Fruit fly (Drosophila melanogaster) whole organism, embryonic: ENCODE results near the gene Ice2.

Experiments
- Ada2b ChIP-seq: fragments of 200-800 bp; sonication (Bioruptor generic); IDR thresholded peaks from 2 replicates; pipeline ENCODE4 v1.3.6; 2022; ENCODE audit warnings: missing biosample characterization, missing genetic modification characterization
- Atf3 ChIP-seq: fragments of 200-800 bp; sonication (Bioruptor generic); optimal IDR thresholded peaks from 3 replicates; lab custom pipeline; 2016; ENCODE audit warnings: missing biosample characterization, missing genetic modification characterization
- BEAF-32 ChIP-seq: fragments of 200-800 bp; sonication (Bioruptor generic); optimal IDR thresholded peaks from 3 replicates; lab custom pipeline; 2017; ENCODE audit warnings: missing biosample characterization, missing genetic modification characterization, mild to moderate bottlenecking, moderate library complexity, missing genetic modification reagents
- C15 ChIP-seq: fragments of 200-800 bp; sonication (Bioruptor generic); IDR thresholded peaks from 3 replicates; pipeline ENCODE4 v1.3.6; 2022; ENCODE audit warnings: missing biosample characterization, missing genetic modification characterization
- CG12155 ChIP-seq: fragments of 200-800 bp; sonication (Bioruptor generic); optimal IDR thresholded peaks from 3 replicates; lab custom pipeline; 2016; ENCODE audit warnings: missing biosample characterization, missing genetic modification characterization
- CG12236 ChIP-seq: fragments of 200-800 bp; sonication (Bioruptor generic); optimal IDR thresholded peaks from 2 replicates; lab custom pipeline; 2016; ENCODE audit warnings: missing biosample characterization, missing genetic modification characterization
- CG13624 ChIP-seq: fragments of 200-800 bp; sonication (Bioruptor generic); optimal IDR thresholded peaks from 2 replicates; lab custom pipeline; 2016; ENCODE audit warnings: missing biosample characterization, missing genetic modification characterization
- CG17186 ChIP-seq: fragments of 200-800 bp; sonication (Bioruptor generic); optimal IDR thresholded peaks from 3 replicates; lab custom pipeline; 2017; ENCODE audit warnings: missing biosample characterization, missing genetic modification reagents, missing genetic modification characterization
- CG17612 ChIP-seq: fragments of 200-800 bp; sonication (Bioruptor generic); IDR thresholded peaks from 2 replicates; pipeline ENCODE4 v1.3.6; 2022; ENCODE audit warnings: missing biosample characterization, missing genetic modification characterization
- CG1832 ChIP-seq: fragments of 200-800 bp; sonication (Bioruptor generic); optimal IDR thresholded peaks from 2 replicates; lab custom pipeline; 2017; ENCODE audit warnings: missing biosample characterization, mild to moderate bottlenecking, missing genetic modification characterization, inconsistent platforms
- CG32772 ChIP-seq: fragments of 200-800 bp; sonication (Bioruptor generic); IDR thresholded peaks from 2 replicates; pipeline ENCODE4 v1.3.6; 2022; ENCODE audit warnings: missing biosample characterization, missing genetic modification characterization
- CG3838 ChIP-seq: fragments of 200-800 bp; sonication (Bioruptor generic); optimal IDR thresholded peaks from 3 replicates; lab custom pipeline; 2016; ENCODE audit warnings: missing biosample characterization, missing genetic modification characterization
- CG4707 ChIP-seq: fragments of 200-800 bp; sonication (Bioruptor generic); optimal IDR thresholded peaks from 2 replicates; lab custom pipeline; 2018; ENCODE audit warnings: missing biosample characterization, mild to moderate bottlenecking, missing genetic modification characterization, moderate library complexity
- CG5245 ChIP-seq: fragments of 200-800 bp; sonication (Bioruptor generic); optimal IDR thresholded peaks from 3 replicates; lab custom pipeline; 2016; ENCODE audit warnings: missing biosample characterization, missing genetic modification characterization
- CG5953 ChIP-seq: fragments of 200-800 bp; sonication (Bioruptor generic); IDR thresholded peaks from 2 replicates; pipeline ENCODE4 v1.3.6; 2022; ENCODE audit warnings: missing biosample characterization, missing genetic modification characterization
- CG6272 ChIP-seq: fragments of 200-800 bp; sonication (Bioruptor generic); IDR thresholded peaks from 2 replicates; pipeline ENCODE4 v1.3.6; 2022; ENCODE audit warnings: missing biosample characterization, missing genetic modification characterization
- CG6683 ChIP-seq: fragments of 200-800 bp; sonication (Bioruptor generic); optimal IDR thresholded peaks from 2 replicates; lab custom pipeline; 2017; ENCODE audit warnings: missing biosample characterization, mild to moderate bottlenecking, missing genetic modification characterization, missing genetic modification reagents
- CG9817 ChIP-seq: fragments of 200-800 bp; sonication (Bioruptor generic); optimal IDR thresholded peaks from 2 replicates; lab custom pipeline; 2018; ENCODE audit warnings: missing biosample characterization, mild to moderate bottlenecking, missing genetic modification characterization, moderate library complexity
- CG9876 ChIP-seq: fragments of 200-800 bp; sonication (Bioruptor generic); optimal IDR thresholded peaks from 2 replicates; lab custom pipeline; 2016; ENCODE audit warnings: missing biosample characterization, missing genetic modification characterization
- D ChIP-seq, 2 experiments: fragments of 200-800 bp in 1 of 2; fragments of >200 bp in 1 of 2; sonication (Bioruptor generic) in 1 of 2; optimal IDR thresholded peaks; 2 replicates in 1 of 2; 3 replicates in 1 of 2; lab custom pipeline; 2017; ENCODE audit warnings: mild to moderate bottlenecking in 1 of 2, missing biosample characterization in 1 of 2, missing genetic modification characterization in 1 of 2, missing genetic modification reagents in 1 of 2
- Dip2 ChIP-seq: fragments of 200-800 bp; sonication (Bioruptor generic); IDR thresholded peaks from 2 replicates; pipeline ENCODE4 v1.3.6; 2022; ENCODE audit warnings: missing biosample characterization, missing genetic modification characterization
- Doc3 ChIP-seq: fragments of 200-800 bp; sonication (Bioruptor generic); IDR thresholded peaks from 3 replicates; pipeline ENCODE4 v1.3.6; 2022; ENCODE audit warnings: missing biosample characterization, missing genetic modification characterization; ENCODE audit not compliant: partially characterized antibody
- Eip74EF ChIP-seq, 2 experiments: fragments of 200-800 bp in 1 of 2; fragments of >200 bp in 1 of 2; sonication (Bioruptor generic) in 1 of 2; optimal IDR thresholded peaks; 2 replicates each; lab custom pipeline; 2017 to 2019; ENCODE audit warnings: missing biosample characterization in 2 of 2, missing genetic modification characterization in 2 of 2, mild to moderate bottlenecking in 1 of 2, moderate library complexity in 1 of 2
- HLH54F ChIP-seq: fragments of 200-800 bp; sonication (Bioruptor generic); optimal IDR thresholded peaks from 3 replicates; lab custom pipeline; 2016; ENCODE audit warnings: missing biosample characterization, missing genetic modification characterization
- Hr3 ChIP-seq: fragments of 200-800 bp; sonication (Bioruptor generic); optimal IDR thresholded peaks from 3 replicates; lab custom pipeline; 2016; ENCODE audit warnings: missing biosample characterization, missing genetic modification characterization
- Hr51 ChIP-seq, 2 experiments: fragments of 200-800 bp; sonication (Bioruptor generic); optimal IDR thresholded peaks; 2 replicates in 1 of 2; 3 replicates in 1 of 2; lab custom pipeline; 2016 to 2018; ENCODE audit warnings: missing biosample characterization in 2 of 2, missing genetic modification characterization in 2 of 2, mild to moderate bottlenecking in 1 of 2, moderate library complexity in 1 of 2
- Myb ChIP-seq: fragments of 200-800 bp; sonication (Bioruptor generic); optimal IDR thresholded peaks from 2 replicates; lab custom pipeline; 2016; ENCODE audit warnings: missing biosample characterization, missing genetic modification characterization
- Neu2 ChIP-seq: fragments of 200-800 bp; sonication (Bioruptor generic); optimal IDR thresholded peaks from 3 replicates; lab custom pipeline; 2016; ENCODE audit warnings: missing biosample characterization, missing genetic modification characterization, borderline replicate concordance
- Six4 ChIP-seq: fragments of 200-800 bp; sonication (Bioruptor generic); optimal IDR thresholded peaks from 2 replicates; lab custom pipeline; 2016; ENCODE audit warnings: missing biosample characterization, missing genetic modification characterization
- ab ChIP-seq: fragments of 200-800 bp; sonication (Bioruptor generic); optimal IDR thresholded peaks from 2 replicates; lab custom pipeline; 2016; ENCODE audit warnings: missing biosample characterization, missing genetic modification characterization
- ara ChIP-seq: fragments of 200-800 bp; sonication (Bioruptor generic); IDR thresholded peaks from 2 replicates; pipeline ENCODE4 v1.3.6; 2022; ENCODE audit warnings: missing biosample characterization, missing genetic modification characterization
- cato ChIP-seq: fragments of 200-800 bp; sonication (Bioruptor generic); optimal IDR thresholded peaks from 2 replicates; lab custom pipeline; 2016; ENCODE audit warnings: missing biosample characterization, missing genetic modification characterization, borderline replicate concordance
- chif ChIP-seq, 2 experiments: fragments of 200-800 bp; sonication (Bioruptor generic); optimal IDR thresholded peaks; 3 replicates each; lab custom pipeline; 2016; ENCODE audit warnings: missing biosample characterization in 2 of 2, missing genetic modification characterization in 2 of 2
- ci ChIP-seq: fragments of 200-800 bp; sonication (Bioruptor generic); IDR thresholded peaks from 3 replicates; pipeline ENCODE4 v1.3.6; 2022; ENCODE audit warnings: missing biosample characterization, missing genetic modification characterization
- danr ChIP-seq: fragments of 200-800 bp; sonication (Bioruptor generic); IDR thresholded peaks from 2 replicates; pipeline ENCODE4 v1.3.6; 2022; ENCODE audit warnings: missing biosample characterization, missing genetic modification characterization
- dm ChIP-seq: fragments of 200-800 bp; sonication (Bioruptor generic); optimal IDR thresholded peaks from 3 replicates; lab custom pipeline; 2016; ENCODE audit warnings: missing biosample characterization, missing genetic modification characterization
- dmrt11E ChIP-seq: fragments of 200-800 bp; sonication (Bioruptor generic); optimal IDR thresholded peaks from 3 replicates; lab custom pipeline; 2018; ENCODE audit warnings: missing biosample characterization, mild to moderate bottlenecking, missing genetic modification characterization, moderate library complexity
- ems ChIP-seq: fragments of 200-800 bp; sonication (Bioruptor generic); optimal IDR thresholded peaks from 3 replicates; lab custom pipeline; 2016; ENCODE audit warnings: missing biosample characterization, missing genetic modification characterization
- ewg ChIP-seq: fragments of 200-800 bp; sonication (Bioruptor generic); optimal IDR thresholded peaks from 3 replicates; lab custom pipeline; 2017; ENCODE audit warnings: mild to moderate bottlenecking, missing biosample characterization, missing genetic modification reagents, missing genetic modification characterization
- peb ChIP-seq: fragments of 200-800 bp; sonication (Bioruptor generic); IDR thresholded peaks from 2 replicates; pipeline ENCODE4 v1.3.6; 2022; ENCODE audit warnings: missing biosample characterization, missing genetic modification characterization
- pros ChIP-seq: fragments of 200-800 bp; sonication (Bioruptor generic); optimal IDR thresholded peaks from 3 replicates; lab custom pipeline; 2019; ENCODE audit warnings: missing biosample characterization, mild to moderate bottlenecking, missing genetic modification characterization, moderate library complexity
- seq ChIP-seq: fragments of 200-800 bp; sonication (Bioruptor generic); IDR thresholded peaks from 2 replicates; pipeline ENCODE4 v1.3.6; 2022; ENCODE audit warnings: missing biosample characterization, missing genetic modification characterization
- sima ChIP-seq: fragments of 200-800 bp; sonication (Bioruptor generic); optimal IDR thresholded peaks from 2 replicates; lab custom pipeline; 2016; ENCODE audit warnings: missing biosample characterization, missing genetic modification characterization
- sob ChIP-seq: fragments of 200-800 bp; sonication (Bioruptor generic); IDR thresholded peaks from 2 replicates; pipeline ENCODE4 v1.3.6; 2022; ENCODE audit warnings: missing biosample characterization, missing genetic modification characterization
- stc ChIP-seq: fragments of 200-800 bp; sonication (Bioruptor generic); IDR thresholded peaks from 2 replicates; pipeline ENCODE4 v1.3.6; 2022; ENCODE audit warnings: missing biosample characterization, missing genetic modification characterization
- tgo ChIP-seq: fragments of 200-800 bp; sonication (Bioruptor generic); IDR thresholded peaks from 3 replicates; pipeline ENCODE4 v1.3.6; 2022; ENCODE audit warnings: missing biosample characterization, missing genetic modification characterization
- trh ChIP-seq: fragments of 200-800 bp; sonication (Bioruptor generic); optimal IDR thresholded peaks from 2 replicates; lab custom pipeline; 2016; ENCODE audit warnings: missing biosample characterization, missing genetic modification characterization
- ttk ChIP-seq: fragments of 200-800 bp; sonication (Bioruptor generic); IDR thresholded peaks from 2 replicates; pipeline ENCODE4 v2.1.2; 2022; ENCODE audit warnings: missing biosample characterization, missing genetic modification characterization
- vnd ChIP-seq: fragments of 200-800 bp; sonication (Bioruptor generic); IDR thresholded peaks from 3 replicates; pipeline ENCODE4 v1.3.6; 2022; ENCODE audit warnings: missing biosample characterization, missing genetic modification characterization; ENCODE audit not compliant: partially characterized antibody
- zfh1 ChIP-seq: fragments of 200-800 bp; sonication (Bioruptor generic); IDR thresholded peaks from 3 replicates; pipeline ENCODE4 v1.3.6; 2022; ENCODE audit warnings: missing biosample characterization, missing genetic modification characterization

The Ice2 gene

DNA sequence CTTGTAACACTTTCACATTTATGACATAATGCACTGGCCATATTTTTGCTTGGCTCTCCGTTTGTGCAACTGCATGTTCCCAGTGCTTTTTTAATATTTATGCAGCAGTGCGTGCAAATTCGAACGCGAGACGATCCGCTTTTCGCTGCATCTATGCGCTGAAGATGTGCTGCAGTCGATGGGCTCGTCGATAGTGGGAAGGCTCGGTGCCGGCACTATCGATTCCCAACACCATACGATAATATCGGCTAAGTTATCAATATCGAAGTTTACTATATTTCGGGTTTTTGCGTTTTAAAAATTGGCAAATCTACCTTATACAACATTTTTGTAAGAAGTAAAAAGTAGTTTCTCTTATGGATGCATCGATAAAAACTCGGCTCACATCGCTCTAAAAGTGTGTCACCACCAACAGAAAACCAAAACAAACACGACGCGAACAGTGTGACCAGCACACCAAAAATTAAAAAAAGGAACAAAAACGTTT is 32.3 kb upstream of the Ice2 start, which contains the start of gene RhoGAP93B (continued):
- TF ChIP-seq zfh1 (GFP tag; lab: Robert Waterston, UW) (peak; percentile 85), Six4 (peak; percentile 60), Hr51 (GFP tag; optimal IDR thresholded peaks at IDR 0.05; lab: Kevin White, UChicago) (peak; percentile 75 to 89), CG6272 (GFP tag; lab: Robert Waterston, UW) (peak; percentile 96), pros (GFP tag; lab: Kevin White, UChicago) (no peak), Atf3 (GFP tag; lab: Kevin White, UChicago) (peak; percentile 86), danr (GFP tag; lab: Robert Waterston, UW) (peak; percentile 69; the same call in 1 of the 2 replicates), dmrt11E (tag; lab: Kevin White, UChicago) (peak; percentile 73), CG1832 (GFP tag; lab: Kevin White, UChicago) (no peak), Ada2b (GFP tag; lab: Robert Waterston, UW) (peak; percentile 90), CG3838 (GFP tag; lab: Kevin White, UChicago) (peak; percentile 79), seq (GFP tag; lab: Robert Waterston, UW) (peak; percentile 79), chif (GFP tag; optimal IDR thresholded peaks at IDR 0.05; lab: Kevin White, UChicago) (peak; percentile 73 to 76), stc (peak; percentile 87), CG12236 (GFP tag; lab: Kevin White, UChicago) (peak; percentile 57), Eip74EF (GFP tag; optimal IDR thresholded peaks at IDR 0.05; lab: Kevin White, UChicago) (no peak), CG6683 (peak; percentile 48), Dip2 (GFP tag; lab: Robert Waterston, UW) (peak; percentile 15; the same call in 1 of the 2 replicates), tgo (GFP tag; lab: Robert Waterston, UW) (peak; percentile 80), peb (peak; percentile 80), Neu2 (GFP tag; lab: Kevin White, UChicago) (peak; percentile 63), sima (peak; percentile 71), ttk (GFP tag; lab: Robert Waterston, UW) (peak; percentile 89), ara (GFP tag; lab: Robert Waterston, UW) (peak; percentile 87), CG17186 (GFP tag; lab: Kevin White, UChicago) (peak; percentile 91), CG12155 (GFP tag; lab: Kevin White, UChicago) (peak; percentile 79), cato (GFP tag; lab: Kevin White, UChicago) (peak; percentile 63), dm (GFP tag; lab: Kevin White, UChicago) (peak; percentile 90), CG9817 (peak; percentile 77), ewg (GFP tag; lab: Kevin White, UChicago) (peak; percentile 37), HLH54F (GFP tag; lab: Kevin White, UChicago) (peak; percentile 95), vnd (GFP tag; lab: Robert Waterston, UW) (peak; percentile 100), CG32772 (GFP tag; lab: Robert Waterston, UW) (peak; percentile 86), CG5245 (peak; percentile 70), CG5953 (GFP tag; lab: Robert Waterston, UW) (peak; percentile 84), CG17612 (peak; percentile 78), ab (GFP tag; lab: Kevin White, UChicago) (peak; percentile 7), ems (peak; percentile 86), Hr3 (GFP tag; lab: Kevin White, UChicago) (peak; percentile 89), CG9876 (peak; percentile 85), CG13624 (GFP tag; lab: Kevin White, UChicago) (peak; percentile 93), trh (peak; percentile 79), sob (peak; percentile 95), CG4707 (GFP tag; lab: Kevin White, UChicago) (no peak), Doc3 (GFP tag; lab: Robert Waterston, UW) (peak; percentile 100), Myb (GFP tag; lab: Kevin White, UChicago) (peak; percentile 92), C15 (peak; percentile 85), ci (GFP tag; lab: Robert Waterston, UW) (peak; percentile 88), BEAF-32 (GFP tag; lab: Kevin White, UChicago) (peak; percentile 100), D (optimal IDR thresholded peaks at IDR 0.05; lab: Kevin White, UChicago) (peak; percentile 5), D (GFP tag; optimal IDR thresholded peaks at IDR 0.05; lab: Kevin White, UChicago) (peak; percentile 55)
